Worm (Caenorhabditis elegans) whole organism, late embryonic: ENCODE measurements around the gene myrf-1.

Experiments used
- C08G9.2 ChIP-seq: sonication (generic microtip); optimal IDR thresholded peaks from 2 replicates; lab custom pipeline; 2016; ENCODE audit warnings: mild to moderate bottlenecking, missing genetic modification characterization, moderate library complexity, missing compliant biosample characterization
- C38D4.7 ChIP-seq: fragments of 200-800 bp; sonication (Bioruptor generic); optimal IDR thresholded peaks from 2 replicates; lab custom pipeline; 2018; ENCODE audit warnings: mild to moderate bottlenecking, missing genetic modification characterization, moderate library complexity, missing compliant biosample characterization
- F13H6.1 ChIP-seq: sonication (generic microtip); optimal IDR thresholded peaks from 2 replicates; lab custom pipeline; 2016; ENCODE audit warnings: missing genetic modification characterization, missing compliant biosample characterization
- K02D7.2 ChIP-seq: sonication (generic microtip); optimal IDR thresholded peaks from 2 replicates; lab custom pipeline; 2017; ENCODE audit warnings: mild to moderate bottlenecking, missing genetic modification characterization, missing compliant biosample characterization
- T23F11.4 ChIP-seq: fragments of 200-800 bp; sonication (Bioruptor generic); optimal IDR thresholded peaks from 2 replicates; lab custom pipeline; 2018; ENCODE audit warnings: mild to moderate bottlenecking, missing genetic modification characterization, missing compliant biosample characterization
- Y22D7AL.16 ChIP-seq: sonication (generic microtip); optimal IDR thresholded peaks from 2 replicates; lab custom pipeline; 2016; ENCODE audit warnings: missing genetic modification characterization, missing compliant biosample characterization
- ceh-14 ChIP-seq: sonication (generic microtip); optimal IDR thresholded peaks from 2 replicates; lab custom pipeline; 2016; ENCODE audit warnings: missing genotype, missing genetic modification characterization, missing compliant biosample characterization
- ceh-2 ChIP-seq: sonication (generic microtip); optimal IDR thresholded peaks from 2 replicates; lab custom pipeline; 2016; ENCODE audit warnings: missing genotype, missing genetic modification characterization, missing compliant biosample characterization
- ceh-22 ChIP-seq: sonication (generic microtip); optimal IDR thresholded peaks from 2 replicates; lab custom pipeline; 2017; ENCODE audit warnings: missing biosample characterization, missing genetic modification characterization
- ceh-31 ChIP-seq: sonication (generic microtip); optimal IDR thresholded peaks from 2 replicates; lab custom pipeline; 2016; ENCODE audit warnings: missing genetic modification characterization, missing compliant biosample characterization
- ceh-34 ChIP-seq: sonication (generic microtip); optimal IDR thresholded peaks from 2 replicates; lab custom pipeline; 2016; ENCODE audit warnings: mild to moderate bottlenecking, missing genetic modification characterization, missing compliant biosample characterization
- ceh-45 ChIP-seq: fragments of 200-800 bp; sonication (Bioruptor generic); IDR thresholded peaks from 2 replicates; pipeline ENCODE4 v1.3.6; 2022; ENCODE audit warnings: missing genetic modification reagents, missing genetic modification characterization, missing compliant biosample characterization
- ceh-6 ChIP-seq: fragments of 200-800 bp; sonication (Bioruptor generic); optimal IDR thresholded peaks from 2 replicates; lab custom pipeline; 2018; ENCODE audit warnings: mild to moderate bottlenecking, missing genetic modification characterization, missing compliant biosample characterization
- dmd-4 ChIP-seq: sonication (generic microtip); optimal IDR thresholded peaks from 2 replicates; lab custom pipeline; 2016; ENCODE audit warnings: borderline replicate concordance, missing genetic modification characterization, missing compliant biosample characterization
- elt-4 ChIP-seq: sonication (generic microtip); optimal IDR thresholded peaks from 2 replicates; lab custom pipeline; 2016; ENCODE audit warnings: missing genetic modification characterization, missing compliant biosample characterization
- fax-1 ChIP-seq: sonication (generic microtip); optimal IDR thresholded peaks from 2 replicates; lab custom pipeline; 2016; ENCODE audit warnings: missing genotype, missing genetic modification characterization, missing compliant biosample characterization
- fkh-10 ChIP-seq: fragments of 150-350 bp; optimal IDR thresholded peaks from 2 replicates; lab custom pipeline; 2014; ENCODE audit warnings: missing biosample characterization, missing genetic modification reagents, missing genetic modification characterization
- gmeb-2 ChIP-seq: sonication (generic microtip); optimal IDR thresholded peaks from 2 replicates; lab custom pipeline; 2016; ENCODE audit warnings: missing genetic modification characterization, inconsistent platforms, missing compliant biosample characterization
- hlh-13 ChIP-seq: fragments of 200-800 bp; sonication (Bioruptor generic); optimal IDR thresholded peaks from 2 replicates; lab custom pipeline; 2018; ENCODE audit warnings: mild to moderate bottlenecking, missing genetic modification characterization, missing compliant biosample characterization
- hlh-15 ChIP-seq: sonication (generic microtip); optimal IDR thresholded peaks from 2 replicates; lab custom pipeline; 2016; ENCODE audit warnings: missing genetic modification characterization, missing compliant biosample characterization
- hlh-30 ChIP-seq: sonication (generic microtip); optimal IDR thresholded peaks from 2 replicates; lab custom pipeline; 2017; ENCODE audit warnings: antibody characterized with exemption, missing genetic modification characterization, missing compliant biosample characterization; ENCODE audit not compliant: insufficient read depth
- hlh-6 ChIP-seq: sonication (generic microtip); optimal IDR thresholded peaks from 2 replicates; lab custom pipeline; 2016; ENCODE audit warnings: missing genotype, missing genetic modification characterization, missing compliant biosample characterization
- hlh-8 ChIP-seq: sonication (generic microtip); optimal IDR thresholded peaks from 2 replicates; lab custom pipeline; 2016; ENCODE audit warnings: missing genotype, missing genetic modification characterization, missing compliant biosample characterization
- lim-6 ChIP-seq: sonication (generic microtip); optimal IDR thresholded peaks from 2 replicates; lab custom pipeline; 2016; ENCODE audit warnings: missing genetic modification characterization, missing compliant biosample characterization
- madf-2 ChIP-seq: sonication (generic microtip); optimal IDR thresholded peaks from 2 replicates; lab custom pipeline; 2017; ENCODE audit warnings: missing genetic modification characterization, missing compliant biosample characterization
- nhr-11 ChIP-seq: fragments of 150-350 bp; optimal IDR thresholded peaks from 2 replicates; lab custom pipeline; 2014; ENCODE audit warnings: missing biosample characterization, missing genetic modification characterization
- nhr-232 ChIP-seq: sonication (generic microtip); optimal IDR thresholded peaks from 2 replicates; lab custom pipeline; 2016; ENCODE audit warnings: missing genetic modification characterization, missing compliant biosample characterization
- pat-9 ChIP-seq: fragments of 200-800 bp; sonication (Bioruptor generic); optimal IDR thresholded peaks from 2 replicates; lab custom pipeline; 2018; ENCODE audit warnings: mild to moderate bottlenecking, missing genetic modification characterization, moderate library complexity, missing compliant biosample characterization
- pax-1 ChIP-seq: fragments of 150-350 bp; optimal IDR thresholded peaks from 2 replicates; lab custom pipeline; 2014; ENCODE audit warnings: missing biosample characterization, missing genetic modification characterization
- pha-2 ChIP-seq: sonication (generic microtip); optimal IDR thresholded peaks from 2 replicates; lab custom pipeline; 2017; ENCODE audit warnings: mild to moderate bottlenecking, missing genetic modification characterization, missing compliant biosample characterization
- pha-4 ChIP-seq: fragments of 150-350 bp; optimal IDR thresholded peaks from 2 replicates; lab custom pipeline; 2018; ENCODE audit warnings: missing biosample characterization, missing genetic modification reagents, missing genetic modification characterization
- pros-1 ChIP-seq: fragments of 150-350 bp; optimal IDR thresholded peaks from 2 replicates; lab custom pipeline; 2014; ENCODE audit warnings: missing biosample characterization, missing genetic modification reagents, missing genetic modification characterization
- ref-2 ChIP-seq: sonication (generic microtip); optimal IDR thresholded peaks from 2 replicates; lab custom pipeline; 2016; ENCODE audit warnings: missing genetic modification characterization, missing compliant biosample characterization
- sdc-2 ChIP-seq: sonication (generic microtip); optimal IDR thresholded peaks from 2 replicates; lab custom pipeline; 2016; ENCODE audit warnings: missing genotype, missing genetic modification characterization, missing compliant biosample characterization
- tbx-7 ChIP-seq: sonication (generic microtip); optimal IDR thresholded peaks from 2 replicates; lab custom pipeline; 2016; ENCODE audit warnings: missing genotype, missing genetic modification characterization, missing compliant biosample characterization
- ttx-3 ChIP-seq: sonication (generic microtip); optimal IDR thresholded peaks from 2 replicates; lab custom pipeline; 2016; ENCODE audit warnings: missing genetic modification reagents, missing genetic modification characterization, missing compliant biosample characterization
- unc-42 ChIP-seq: sonication (generic microtip); optimal IDR thresholded peaks from 2 replicates; lab custom pipeline; 2016; ENCODE audit warnings: missing genotype, missing genetic modification characterization, missing compliant biosample characterization
- unc-86 ChIP-seq: sonication (generic microtip); optimal IDR thresholded peaks from 2 replicates; lab custom pipeline; 2016; ENCODE audit warnings: missing genetic modification characterization, missing compliant biosample characterization
- zip-5 ChIP-seq: sonication (generic microtip); optimal IDR thresholded peaks from 2 replicates; lab custom pipeline; 2016; ENCODE audit warnings: missing genetic modification characterization, missing compliant biosample characterization

myrf-1 gene

ce11 chrII:10516375-10516774 is 14.0 kb upstream of the myrf-1 start:
- TF ChIP-seq T23F11.4 = no peak
- TF ChIP-seq nhr-232 (tag; lab: Kevin White, UChicago) = no peak
- TF ChIP-seq K02D7.2 (tag; lab: Kevin White, UChicago) = no peak
- no peak for TF ChIP-seq madf-2 (tag; lab: Kevin White, UChicago)
- no peak for TF ChIP-seq unc-42 (tag; lab: Kevin White, UChicago)
- TF ChIP-seq nhr-11 (tag; lab: Kevin White, UChicago) = no peak
- TF ChIP-seq fax-1 (tag; lab: Kevin White, UChicago) = no peak

- TF ChIP-seq ceh-31 (tag; lab: Kevin White, UChicago) (no peak), T23F11.4 (no peak), C38D4.7 (no peak), ceh-6 (GFP tag; lab: Kevin White, UChicago) (no peak), K02D7.2 (tag; lab: Kevin White, UChicago) (no peak), hlh-13 (GFP tag; lab: Kevin White, UChicago) (no peak), fkh-10 (GFP tag; lab: Kevin White, UChicago) (no peak), zip-5 (tag; lab: Kevin White, UChicago) (no peak), pat-9 (tag; lab: Kevin White, UChicago) (no peak), dmd-4 (tag; lab: Kevin White, UChicago) (no peak), pha-2 (tag; lab: Kevin White, UChicago) (no peak), hlh-30 (tag; lab: Kevin White, UChicago) (no peak), gmeb-2 (no peak), pha-4 (tag; lab: Kevin White, UChicago) (no peak), unc-86 (tag; lab: Kevin White, UChicago) (no peak), elt-4 (no peak)
Observed at ce11 chrII:10515422-10515821, 13.1 kb upstream of the myrf-1 start.

DNA sequence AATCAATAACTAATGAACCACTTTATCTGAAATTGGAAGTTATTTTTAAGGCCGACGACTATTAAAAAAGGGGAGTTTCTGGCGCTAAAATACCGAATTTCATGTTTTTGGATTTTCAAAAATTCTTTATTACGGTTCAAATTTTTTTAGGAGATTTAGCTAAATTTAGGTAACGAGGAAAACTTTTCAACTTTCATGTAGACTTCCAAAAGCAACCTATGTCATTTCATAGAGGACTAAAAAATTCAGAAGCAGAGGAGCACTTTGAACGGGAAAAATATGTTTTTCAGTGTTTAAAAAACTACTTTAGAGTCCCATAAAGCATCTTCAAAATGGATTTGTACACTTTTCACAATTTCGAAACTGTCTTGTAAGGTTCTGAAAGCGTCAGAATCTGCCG is 11.0 kb upstream of the myrf-1 start:
- TF ChIP-seq ceh-34 (tag; lab: Kevin White, UChicago) (no peak), unc-86 (tag; lab: Kevin White, UChicago) (no peak), gmeb-2 (no peak), tbx-7 (tag; lab: Kevin White, UChicago) (no peak), sdc-2 (tag; lab: Kevin White, UChicago) (no peak), ceh-6 (GFP tag; lab: Kevin White, UChicago) (no peak), ceh-2 (tag; lab: Kevin White, UChicago) (no peak), pax-1 (tag; lab: Kevin White, UChicago) (no peak), lim-6 (tag; lab: Kevin White, UChicago) (no peak), C08G9.2 (tag; lab: Kevin White, UChicago) (no peak), Y22D7AL.16 (tag; lab: Kevin White, UChicago) (no peak), ceh-14 (tag; lab: Kevin White, UChicago) (no peak), ttx-3 (no peak), pros-1 (tag; lab: Kevin White, UChicago) (no peak), hlh-6 (tag; lab: Kevin White, UChicago) (no peak), nhr-11 (tag; lab: Kevin White, UChicago) (no peak), ceh-45 (GFP tag; lab: Robert Waterston, UW) (no peak)

ce11 chrII:10510242-10510641 is 7.9 kb upstream of the myrf-1 start, which contains the start of gene F59B10.3:
Gene F59B10.3 (plus strand): TSS chrII:10510542.
- TF ChIP-seq pha-4 (tag; lab: Kevin White, UChicago) (no peak), tbx-7 (tag; lab: Kevin White, UChicago) (no peak), gmeb-2 (no peak), hlh-15 (tag; lab: Kevin White, UChicago) (no peak), Y22D7AL.16 (tag; lab: Kevin White, UChicago) (no peak), zip-5 (tag; lab: Kevin White, UChicago) (no peak), ceh-22 (no peak), ref-2 (tag; lab: Kevin White, UChicago) (no peak), K02D7.2 (tag; lab: Kevin White, UChicago) (no peak), hlh-8 (tag; lab: Kevin White, UChicago) (no peak), F13H6.1 (tag; lab: Kevin White, UChicago) (no peak), fkh-10 (GFP tag; lab: Kevin White, UChicago) (no peak)
